Fruit fly (Drosophila melanogaster) whole organism, adult: ENCODE measurements around the gene Osi4.

Experiments
- CG11617 ChIP-seq: fragments of 200-800 bp; sonication (Bioruptor generic); optimal IDR thresholded peaks from 2 replicates; lab custom pipeline; 2017; ENCODE audit warnings: mild to moderate bottlenecking, missing biosample characterization, missing genetic modification reagents, missing genetic modification characterization
- CG12768 ChIP-seq: fragments of 200-800 bp; sonication (Bioruptor generic); optimal IDR thresholded peaks from 2 replicates; lab custom pipeline; 2017; ENCODE audit warnings: missing biosample characterization, missing genetic modification characterization, mild to moderate bottlenecking, moderate library complexity, missing genetic modification reagents
- CG14711 ChIP-seq: fragments of 200-800 bp; sonication (Bioruptor generic); optimal IDR thresholded peaks from 2 replicates; lab custom pipeline; 2018; ENCODE audit warnings: missing biosample characterization, mild to moderate bottlenecking, missing genetic modification characterization, moderate library complexity
- CG1620 ChIP-seq: fragments of 200-800 bp; sonication (Bioruptor generic); optimal IDR thresholded peaks from 2 replicates; lab custom pipeline; 2016; ENCODE audit warnings: missing biosample characterization, missing genetic modification characterization
- CG33017 ChIP-seq: fragments of 200-800 bp; sonication (Bioruptor generic); optimal IDR thresholded peaks from 2 replicates; lab custom pipeline; 2018; ENCODE audit warnings: missing biosample characterization, mild to moderate bottlenecking, missing genetic modification characterization, moderate library complexity
- CG5204 ChIP-seq: fragments of 200-800 bp; sonication (Bioruptor generic); optimal IDR thresholded peaks from 2 replicates; lab custom pipeline; 2016; ENCODE audit warnings: missing biosample characterization, missing genetic modification characterization
- CG7045 ChIP-seq: fragments of 200-800 bp; sonication (Bioruptor generic); optimal IDR thresholded peaks from 2 replicates; lab custom pipeline; 2017; ENCODE audit warnings: missing biosample characterization, mild to moderate bottlenecking, missing genetic modification characterization
- CG7101 ChIP-seq: fragments of 200-800 bp; sonication (Bioruptor generic); optimal IDR thresholded peaks from 2 replicates; lab custom pipeline; 2018; ENCODE audit warnings: missing biosample characterization, mild to moderate bottlenecking, missing genetic modification characterization, moderate library complexity
- Clk ChIP-seq: fragments of 200-800 bp; sonication (Bioruptor generic); optimal IDR thresholded peaks from 2 replicates; lab custom pipeline; 2017; ENCODE audit warnings: missing biosample characterization, missing genetic modification characterization
- Crg-1 ChIP-seq: fragments of 200-800 bp; sonication (Bioruptor generic); optimal IDR thresholded peaks from 2 replicates; lab custom pipeline; 2016; ENCODE audit warnings: missing biosample characterization, missing genetic modification characterization
- Hr96 ChIP-seq: fragments of 200-800 bp; sonication (Bioruptor generic); optimal IDR thresholded peaks from 2 replicates; lab custom pipeline; 2016; ENCODE audit warnings: missing biosample characterization, missing genetic modification characterization
- Mnt ChIP-seq: fragments of 200-800 bp; sonication (Bioruptor generic); optimal IDR thresholded peaks from 2 replicates; lab custom pipeline; 2016; ENCODE audit warnings: missing biosample characterization, mild to moderate bottlenecking, missing genetic modification characterization
- bab1 ChIP-seq: fragments of 200-800 bp; sonication (Bioruptor generic); optimal IDR thresholded peaks from 3 replicates; lab custom pipeline; 2019; ENCODE audit warnings: missing biosample characterization, mild to moderate bottlenecking, missing genetic modification characterization, moderate library complexity
- cic ChIP-seq: fragments of 200-800 bp; sonication (Bioruptor generic); optimal IDR thresholded peaks from 2 replicates; lab custom pipeline; 2017; ENCODE audit warnings: missing biosample characterization, mild to moderate bottlenecking, missing genetic modification characterization, moderate library complexity
- cnc ChIP-seq, 2 experiments: fragments of >200 bp; optimal IDR thresholded peaks; 2 replicates each; lab custom pipeline; 2017
- kay ChIP-seq: fragments of 200-800 bp; sonication (Bioruptor generic); peaks from one replicate; lab custom pipeline; 2016; ENCODE audit warnings: missing biosample characterization, missing genetic modification characterization, borderline replicate concordance
- ovo ChIP-seq: fragments of 200-800 bp; sonication (Bioruptor generic); optimal IDR thresholded peaks from 2 replicates; lab custom pipeline; 2016; ENCODE audit warnings: missing biosample characterization, missing genetic modification characterization
- pad ChIP-seq: fragments of 200-800 bp; sonication (Bioruptor generic); optimal IDR thresholded peaks from 3 replicates; lab custom pipeline; 2017; ENCODE audit warnings: missing biosample characterization, missing genetic modification characterization, mild to moderate bottlenecking, moderate library complexity, missing genetic modification reagents
- tj ChIP-seq: fragments of 200-800 bp; sonication (Bioruptor generic); optimal IDR thresholded peaks from 3 replicates; lab custom pipeline; 2017; ENCODE audit warnings: missing biosample characterization, mild to moderate bottlenecking, missing genetic modification characterization, moderate library complexity

Gene Osi4

dm6 chr3R:6221681-6222080 is at the start of gene Osi4:
Gene Osi4, minus strand, starts transcription at chr3R:6221781.
- no peak for TF ChIP-seq Crg-1
- no peak for TF ChIP-seq CG1620 (GFP tag; lab: Kevin White, UChicago)
- TF ChIP-seq cnc (optimal IDR thresholded peaks at IDR 0.05; lab: Kevin White, UChicago), result no peak
- no peak for TF ChIP-seq ovo (GFP tag; lab: Kevin White, UChicago)
- TF ChIP-seq kay (GFP tag; lab: Kevin White, UChicago), result no peak
- TF ChIP-seq Mnt, result no peak

- TF ChIP-seq CG7101 (tag; lab: Kevin White, UChicago) (no peak), kay (GFP tag; lab: Kevin White, UChicago) (no peak), Hr96 (GFP tag; lab: Kevin White, UChicago) (no peak), Clk (GFP tag; lab: Kevin White, UChicago) (no peak), CG7045 (GFP tag; lab: Kevin White, UChicago) (no peak), CG33017 (tag; lab: Kevin White, UChicago) (no peak), cic (no peak), Mnt (no peak), ovo (GFP tag; lab: Kevin White, UChicago) (no peak), CG12768 (GFP tag; lab: Kevin White, UChicago) (no peak), Crg-1 (no peak), CG14711 (no peak), cnc (optimal IDR thresholded peaks at IDR 0.05; lab: Kevin White, UChicago) (no peak)
Observed at dm6 chr3R:6269986-6270385, 48.4 kb upstream of the Osi4 start.

- TF ChIP-seq Clk (GFP tag; lab: Kevin White, UChicago) (no peak), CG12768 (GFP tag; lab: Kevin White, UChicago) (no peak), cic (no peak)
Observed at dm6 chr3R:6268657-6269056, 47.1 kb upstream of the Osi4 start, which contains the start of gene Osi11. Gene Osi11, minus strand, starts transcription at chr3R:6268757.

dm6 chr3R:6265890-6266289 is 44.3 kb upstream of the Osi4 start, which contains the start of gene Osi10b:
Gene Osi10b, plus strand, starts transcription at chr3R:6266190.
- TF ChIP-seq cic, result no peak
- no peak for TF ChIP-seq Mnt
- no peak for TF ChIP-seq cnc (optimal IDR thresholded peaks at IDR 0.05; lab: Kevin White, UChicago)
- TF ChIP-seq CG7045 (GFP tag; lab: Kevin White, UChicago), result no peak
- no peak for TF ChIP-seq CG1620 (GFP tag; lab: Kevin White, UChicago)
- TF ChIP-seq CG7101 (tag; lab: Kevin White, UChicago), result no peak
- no peak for TF ChIP-seq tj (GFP tag; lab: Kevin White, UChicago)
- no peak for TF ChIP-seq Hr96 (GFP tag; lab: Kevin White, UChicago)
- TF ChIP-seq Crg-1, result no peak
- TF ChIP-seq CG5204 (GFP tag; lab: Kevin White, UChicago), result no peak
- no peak for TF ChIP-seq ovo (GFP tag; lab: Kevin White, UChicago)

- no peak for TF ChIP-seq CG7045 (GFP tag; lab: Kevin White, UChicago)
- TF ChIP-seq pad, result no peak
- TF ChIP-seq CG12768 (GFP tag; lab: Kevin White, UChicago), result no peak
- TF ChIP-seq Crg-1, result no peak
- no peak for TF ChIP-seq CG5204 (GFP tag; lab: Kevin White, UChicago)
Observed at dm6 chr3R:6263658-6264057, 42.1 kb upstream of the Osi4 start, which contains the start of gene Osi10a. Gene Osi10a, plus strand, starts transcription at chr3R:6263958.

DNA sequence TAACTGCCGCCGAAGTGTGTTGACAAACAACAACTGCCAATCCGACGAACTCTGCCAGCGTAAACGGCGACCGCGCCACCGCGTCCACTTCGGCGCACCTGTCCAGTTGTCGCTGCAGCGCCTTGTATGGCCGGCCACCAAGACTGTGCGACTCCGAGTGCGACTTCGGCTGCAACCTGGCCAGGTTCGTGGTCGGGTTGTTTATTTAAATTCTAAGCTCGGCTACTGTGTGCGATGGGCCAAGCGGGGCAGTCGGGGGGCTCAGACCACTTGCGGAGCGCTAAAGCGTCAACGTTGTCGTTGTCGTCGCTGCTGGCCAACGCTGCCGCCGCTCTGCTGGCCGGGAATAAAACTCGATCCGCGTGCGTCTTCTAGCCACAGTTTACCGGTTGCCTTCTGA is 38.3 kb upstream of the Osi4 start, which contains the start of gene Osi9:
TSS of gene Osi9 (plus strand) at position 375 of the 400 bp plus-strand sequence.
- TF ChIP-seq CG7101 (tag; lab: Kevin White, UChicago) (no peak), cic (no peak), tj (GFP tag; lab: Kevin White, UChicago) (no peak), CG5204 (GFP tag; lab: Kevin White, UChicago) (no peak), pad (no peak), Mnt (no peak), Clk (GFP tag; lab: Kevin White, UChicago) (no peak), CG1620 (GFP tag; lab: Kevin White, UChicago) (no peak), cnc (optimal IDR thresholded peaks at IDR 0.05; lab: Kevin White, UChicago) (no peak), CG14711 (no peak), Hr96 (GFP tag; lab: Kevin White, UChicago) (no peak), CG7045 (GFP tag; lab: Kevin White, UChicago) (no peak), bab1 (GFP tag; lab: Kevin White, UChicago) (no peak), kay (GFP tag; lab: Kevin White, UChicago) (no peak), CG11617 (GFP tag; lab: Kevin White, UChicago) (no peak)

dm6 chr3R:6254875-6255274 is 33.3 kb upstream of the Osi4 start, which contains the start of gene Osi8:
Gene Osi8, plus strand, starts transcription at chr3R:6255175.
- TF ChIP-seq CG11617 (GFP tag; lab: Kevin White, UChicago) (no peak), CG14711 (no peak), pad (no peak), CG33017 (tag; lab: Kevin White, UChicago) (no peak), CG5204 (GFP tag; lab: Kevin White, UChicago) (no peak), CG7045 (GFP tag; lab: Kevin White, UChicago) (no peak), CG1620 (GFP tag; lab: Kevin White, UChicago) (no peak), Hr96 (GFP tag; lab: Kevin White, UChicago) (no peak), kay (GFP tag; lab: Kevin White, UChicago) (no peak)
